Worm (Caenorhabditis elegans): ENCODE data around the gene C25B8.8.
A peak's percentile ranks its signal among the peaks of the same experiment; 100 is the strongest.

Gene C25B8.8

ce11 chrX:6572987-6573386, 36.8 kb upstream of the C25B8.8 start:
- no peak for TF ChIP-seq nhr-20 (tag; optimal IDR thresholded peaks at IDR 0.05)
- TF ChIP-seq nhr-76 (tag; optimal IDR thresholded peaks at IDR 0.05), result no peak

ce11 chrX:6575992-6576391, 33.8 kb upstream of the C25B8.8 start:
- TF ChIP-seq rnt-1 (tag; optimal IDR thresholded peaks at IDR 0.05), result peak; percentile 29
- TF ChIP-seq lin-13 (GFP tag; optimal IDR thresholded peaks at IDR 0.05), result no peak
- TF ChIP-seq unc-130 (tag; optimal IDR thresholded peaks at IDR 0.05), result no peak
- peak; percentile 3 for TF ChIP-seq nhr-71 (tag; optimal IDR thresholded peaks at IDR 0.05)
- TF ChIP-seq lin-14 (GFP tag; optimal IDR thresholded peaks at IDR 0.05), result peak; percentile 43
- TF ChIP-seq pag-3 (tag; optimal IDR thresholded peaks at IDR 0.05; ENCODE audit: borderline replicate concordance, insufficient read depth), result peak; percentile 45

DNA sequence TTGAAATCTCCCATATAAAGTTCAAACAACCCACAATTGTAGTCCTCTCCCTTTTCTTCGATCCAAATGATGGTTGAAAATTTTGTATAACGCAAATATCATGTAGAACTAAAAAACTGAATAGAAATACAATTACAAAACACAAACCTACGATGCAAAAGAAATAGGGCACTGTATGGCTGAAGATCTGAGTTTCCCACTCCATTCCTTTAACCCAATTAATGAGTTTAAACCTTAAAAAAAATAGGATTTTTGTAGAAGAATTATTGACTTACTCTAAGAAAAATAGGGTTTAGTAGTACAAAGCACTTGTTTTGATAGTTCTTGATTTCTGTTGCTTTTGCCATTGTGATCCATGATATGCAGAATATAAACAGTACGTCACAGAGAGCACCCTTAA, 26.4 kb upstream of the C25B8.8 start:
- TF ChIP-seq unc-62 (GFP tag; optimal IDR thresholded peaks at IDR 0.05) (no peak), aly-2 (tag; optimal IDR thresholded peaks at IDR 0.05) (no peak), grh-1 (GFP tag; IDR thresholded peaks at IDR 0.05) (no peak), fkh-4 (tag; optimal IDR thresholded peaks at IDR 0.05; ENCODE audit: borderline replicate concordance) (no peak), vab-15 (tag; optimal IDR thresholded peaks at IDR 0.05) (no peak), unc-130 (tag; optimal IDR thresholded peaks at IDR 0.05) (no peak), egl-13 (tag; optimal IDR thresholded peaks at IDR 0.05) (no peak), efl-1 (optimal IDR thresholded peaks at IDR 0.05) (no peak), efl-1 (GFP tag; optimal IDR thresholded peaks at IDR 0.05 in 1 of 2) (no peak), lin-14 (GFP tag; optimal IDR thresholded peaks at IDR 0.05) (no peak), dsc-1 (tag; optimal IDR thresholded peaks at IDR 0.05) (no peak), nhr-11 (tag; optimal IDR thresholded peaks at IDR 0.05) (no peak), hlh-17 (GFP tag; optimal IDR thresholded peaks at IDR 0.05; ENCODE audit: borderline replicate concordance) (no peak), nhr-47 (tag; optimal IDR thresholded peaks at IDR 0.05) (no peak), zag-1 (tag; optimal IDR thresholded peaks at IDR 0.05) (no peak), nhr-19 (GFP tag; conservative IDR thresholded peaks at IDR 0.05) (no peak), zip-4 (GFP tag; optimal IDR thresholded peaks at IDR 0.05) (no peak), alr-1 (tag; optimal IDR thresholded peaks at IDR 0.05; ENCODE audit: borderline replicate concordance) (no peak), ets-5 (GFP tag; IDR thresholded peaks at IDR 0.05) (no peak), tbx-2 (tag; optimal IDR thresholded peaks at IDR 0.05) (no peak)

DNA sequence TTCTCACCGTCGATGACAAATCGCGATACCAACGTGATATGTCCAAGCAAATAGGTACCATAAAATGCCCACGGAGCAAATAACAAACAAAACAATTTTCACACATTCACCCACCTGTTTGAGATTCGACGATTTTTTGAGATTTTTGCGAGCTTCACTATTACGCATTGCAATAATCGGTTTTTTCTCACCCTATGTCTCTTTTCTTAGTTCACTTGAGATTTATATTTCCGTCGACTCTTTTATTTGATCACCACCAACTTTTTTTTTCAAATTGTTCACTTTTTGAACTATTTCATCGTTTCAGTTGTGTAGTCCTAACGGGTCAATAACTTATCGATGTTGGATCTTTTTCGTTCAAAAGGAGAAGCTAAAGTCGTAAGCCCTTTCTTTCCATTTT, 21.3 kb upstream of the C25B8.8 start, which contains the start of gene fbxl-4:
TSS of gene fbxl-4 (plus strand) at position 301 of the 400 bp plus-strand sequence.
- TF ChIP-seq mab-9 (GFP tag; IDR thresholded peaks at IDR 0.05) (no peak), aha-1 (tag; optimal IDR thresholded peaks at IDR 0.05) (no peak), sptf-1 (tag; optimal IDR thresholded peaks at IDR 0.05) (no peak), tbx-2 (tag; optimal IDR thresholded peaks at IDR 0.05) (no peak), pqm-1 (tag; optimal IDR thresholded peaks at IDR 0.05) (no peak), F16B12.6 (tag; optimal IDR thresholded peaks at IDR 0.05) (no peak), fos-1 (tag; optimal IDR thresholded peaks at IDR 0.05) (no peak), sup-37 (GFP tag; optimal IDR thresholded peaks at IDR 0.05) (no peak), ceh-63 (GFP tag; optimal IDR thresholded peaks at IDR 0.05) (no peak), egl-13 (tag; optimal IDR thresholded peaks at IDR 0.05) (no peak), zip-4 (GFP tag; optimal IDR thresholded peaks at IDR 0.05) (no peak)

- TF ChIP-seq nhr-85 (tag) (no peak), C04F5.9 (tag; optimal IDR thresholded peaks at IDR 0.05) (no peak), lin-35 (GFP tag; optimal IDR thresholded peaks at IDR 0.05) (no peak), rnt-1 (tag; optimal IDR thresholded peaks at IDR 0.05) (peak; percentile 84), mab-9 (GFP tag; IDR thresholded peaks at IDR 0.05) (no peak), pax-3 (tag; optimal IDR thresholded peaks at IDR 0.05) (no peak), jun-1 (tag; optimal IDR thresholded peaks at IDR 0.05) (no peak), hlh-4 (tag; optimal IDR thresholded peaks at IDR 0.05) (no peak), pag-3 (tag; optimal IDR thresholded peaks at IDR 0.05; ENCODE audit: borderline replicate concordance, insufficient read depth) (peak; percentile 99), nhr-71 (tag; optimal IDR thresholded peaks at IDR 0.05) (peak; percentile 74), sox-4 (tag; optimal IDR thresholded peaks at IDR 0.05) (no peak), fkh-10 (GFP tag; optimal IDR thresholded peaks at IDR 0.05) (no peak), lin-14 (GFP tag; optimal IDR thresholded peaks at IDR 0.05) (no peak), zip-4 (GFP tag; optimal IDR thresholded peaks at IDR 0.05) (no peak), ces-1 (GFP tag; optimal IDR thresholded peaks at IDR 0.05) (no peak), vab-15 (tag; optimal IDR thresholded peaks at IDR 0.05) (no peak), elt-3 (tag; optimal IDR thresholded peaks at IDR 0.05) (no peak), hlh-17 (GFP tag; optimal IDR thresholded peaks at IDR 0.05; ENCODE audit: borderline replicate concordance) (no peak), skn-1 (tag; optimal IDR thresholded peaks at IDR 0.05) (no peak), lin-39 (tag; optimal IDR thresholded peaks at IDR 0.05) (peak; percentile 9)
These were observed 18.1 kb upstream of the C25B8.8 start for ce11 chrX:6591674-6592073.
